Worm (Caenorhabditis elegans) whole organism, mixed stage, embryonic: ENCODE data around the gene suex-1.

Experiments used
- M03D4.4 ChIP-seq: sonication (generic microtip); optimal IDR thresholded peaks from 2 replicates; lab custom pipeline; 2017; ENCODE audit warnings: mild to moderate bottlenecking, missing genetic modification characterization, missing compliant biosample characterization
- elt-1 ChIP-seq: sonication (generic microtip); optimal IDR thresholded peaks from 2 replicates; lab custom pipeline; 2017; ENCODE audit warnings: missing genetic modification characterization, mild to moderate bottlenecking, missing compliant biosample characterization, antibody characterized with exemption, moderate library complexity, borderline replicate concordance; ENCODE audit not compliant: insufficient read depth
- elt-3 ChIP-seq: fragments of 150-350 bp; optimal IDR thresholded peaks from 2 replicates; lab custom pipeline; 2014; ENCODE audit warnings: missing biosample characterization, missing genetic modification characterization
- nhr-237 ChIP-seq: fragments of 150-350 bp; optimal IDR thresholded peaks from 2 replicates; lab custom pipeline; 2014; ENCODE audit warnings: missing biosample characterization, missing genetic modification characterization
- nhr-76 ChIP-seq: sonication (generic microtip); optimal IDR thresholded peaks from 2 replicates; lab custom pipeline; 2017; ENCODE audit warnings: missing biosample characterization, missing genetic modification characterization
- snpc-4 ChIP-seq: fragments of 150-350 bp; optimal IDR thresholded peaks from 2 replicates; lab custom pipeline; 2014; ENCODE audit warnings: missing biosample characterization, missing genetic modification characterization
- sptf-1 ChIP-seq: sonication (generic microtip); optimal IDR thresholded peaks from 2 replicates; lab custom pipeline; 2017; ENCODE audit warnings: mild to moderate bottlenecking, missing genetic modification characterization, moderate library complexity, missing compliant biosample characterization
- ztf-11 ChIP-seq: fragments of 150-350 bp; optimal IDR thresholded peaks from 2 replicates; lab custom pipeline; 2014; ENCODE audit warnings: missing biosample characterization, missing genetic modification characterization

- TF ChIP-seq ztf-11: no peak
- no peak for TF ChIP-seq nhr-76 (tag; lab: Kevin White, UChicago)
- no peak for TF ChIP-seq M03D4.4 (tag; lab: Kevin White, UChicago)
- TF ChIP-seq sptf-1 (tag; lab: Kevin White, UChicago): no peak
- TF ChIP-seq nhr-237 (tag; lab: Kevin White, UChicago): no peak
- no peak for TF ChIP-seq elt-3 (tag; lab: Kevin White, UChicago)
- TF ChIP-seq snpc-4: no peak
- no peak for TF ChIP-seq elt-1
Measured at ce11 chrII:5533642-5534041, 35.6 kb upstream of the suex-1 start, which contains the start of gene hlh-26.
